Worm (Caenorhabditis elegans) whole organism, early embryonic: Measurements from ENCODE around the gene srlf-30.

Experiments used
- B0310.2 ChIP-seq: sonication (generic microtip); optimal IDR thresholded peaks from 2 replicates; lab custom pipeline; 2016; ENCODE audit warnings: mild to moderate bottlenecking, missing genetic modification characterization, missing compliant biosample characterization
- F13C5.2 ChIP-seq: sonication (generic microtip); optimal IDR thresholded peaks from 2 replicates; lab custom pipeline; 2017; ENCODE audit warnings: mild to moderate bottlenecking, missing genetic modification characterization, inconsistent platforms, missing compliant biosample characterization
- aly-1 ChIP-seq: sonication (generic microtip); optimal IDR thresholded peaks from 2 replicates; lab custom pipeline; 2016; ENCODE audit warnings: missing genetic modification characterization, missing compliant biosample characterization
- ama-1 ChIP-seq: fragments of 150-350 bp; optimal IDR thresholded peaks from 2 replicates; lab custom pipeline; 2014
- ceh-13 ChIP-seq: fragments of 200-800 bp; sonication (Bioruptor generic); optimal IDR thresholded peaks from 2 replicates; lab custom pipeline; 2018; ENCODE audit warnings: mild to moderate bottlenecking, missing genetic modification characterization, missing compliant biosample characterization
- ceh-36 ChIP-seq: sonication (generic microtip); optimal IDR thresholded peaks from 2 replicates; lab custom pipeline; 2016; ENCODE audit warnings: missing genetic modification characterization, inconsistent platforms, missing compliant biosample characterization
- ets-7 ChIP-seq: sonication (generic microtip); optimal IDR thresholded peaks from 2 replicates; lab custom pipeline; 2016; ENCODE audit warnings: missing genotype, missing genetic modification characterization, missing compliant biosample characterization
- flt-1 ChIP-seq: fragments of 200-800 bp; sonication (Bioruptor generic); IDR thresholded peaks from 2 replicates; pipeline ENCODE4 v1.3.6; 2022; ENCODE audit warnings: missing genetic modification characterization, missing compliant biosample characterization
- hmbx-1 ChIP-seq: sonication (generic microtip); optimal IDR thresholded peaks from 2 replicates; lab custom pipeline; 2016; ENCODE audit warnings: mild to moderate bottlenecking, missing genetic modification characterization, missing compliant biosample characterization
- hmg-4 ChIP-seq: fragments of 200-800 bp; sonication (Bioruptor generic); optimal IDR thresholded peaks from 2 replicates; lab custom pipeline; 2018; ENCODE audit warnings: mild to moderate bottlenecking, missing genetic modification characterization, missing compliant biosample characterization
- hnd-1 ChIP-seq: sonication (generic microtip); optimal IDR thresholded peaks from 2 replicates; lab custom pipeline; 2016; ENCODE audit warnings: missing genetic modification characterization, missing compliant biosample characterization
- pes-1 ChIP-seq: fragments of 200-800 bp; sonication (Bioruptor generic); IDR thresholded peaks from 2 replicates; pipeline ENCODE4 v1.3.6; 2022; ENCODE audit warnings: missing genetic modification reagents, missing genetic modification characterization, missing compliant biosample characterization
- scrt-1 ChIP-seq: fragments of 200-800 bp; sonication (Bioruptor generic); IDR thresholded peaks from 2 replicates; pipeline ENCODE4 v1.3.6; 2022; ENCODE audit warnings: missing genetic modification characterization, missing compliant biosample characterization
- sea-1 ChIP-seq: fragments of 200-800 bp; sonication (Bioruptor generic); conservative IDR thresholded peaks from 2 replicates; pipeline ENCODE4 v1.3.6; 2022; ENCODE audit warnings: missing genetic modification characterization, missing compliant biosample characterization
- tbx-11 ChIP-seq: fragments of 200-800 bp; sonication (Bioruptor generic); IDR thresholded peaks from 2 replicates; pipeline ENCODE4 v1.3.6; 2022; ENCODE audit warnings: missing genetic modification characterization, missing compliant biosample characterization
- tbx-37 ChIP-seq: fragments of 200-800 bp; sonication (Bioruptor generic); conservative IDR thresholded peaks from 2 replicates; pipeline ENCODE4 v1.3.6; 2022; ENCODE audit warnings: missing genetic modification reagents, missing genetic modification characterization, missing compliant biosample characterization
- tra-4 ChIP-seq: sonication (generic microtip); optimal IDR thresholded peaks from 2 replicates; lab custom pipeline; 2017; ENCODE audit warnings: missing genetic modification characterization, missing compliant biosample characterization

Gene srlf-30

DNA sequence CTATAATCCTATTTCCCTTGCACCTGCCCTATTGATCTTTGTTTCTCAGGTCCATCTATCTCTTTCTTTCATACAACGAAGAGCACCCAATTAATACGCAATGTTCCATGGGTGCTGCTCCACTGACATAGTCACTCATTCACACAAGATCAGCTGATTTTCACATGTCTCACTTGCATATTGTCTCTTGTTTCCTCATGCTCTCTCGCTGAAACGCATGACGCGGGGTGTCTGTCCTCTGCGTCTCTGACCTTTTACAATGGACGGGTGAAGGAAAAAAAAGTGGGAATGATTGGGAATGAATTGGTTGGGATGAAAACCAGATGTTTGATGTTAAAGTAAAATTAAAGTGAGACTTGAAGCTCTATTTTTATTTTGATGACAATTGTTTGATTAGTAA is 35.2 kb downstream of the srlf-30 start:
- TF ChIP-seq ets-7 (tag; lab: Kevin White, UChicago), result peak; percentile 11
- TF ChIP-seq tbx-37 (GFP tag; lab: Robert Waterston, UW), result no peak

- TF ChIP-seq tra-4 (tag; lab: Kevin White, UChicago) (no peak), hmg-4 (GFP tag; lab: Kevin White, UChicago) (peak; percentile 45), F13C5.2 (no peak)
These were observed 35.8 kb downstream of the srlf-30 start, which contains the start of gene lgg-2 for ce11 chrIV:10935853-10936491. lgg-2 (minus strand) TSS chrIV:10935903.

- TF ChIP-seq ama-1 (lab: Kevin White, UChicago) (no peak), pes-1 (GFP tag; lab: Robert Waterston, UW) (no peak), ceh-13 (GFP tag; lab: Kevin White, UChicago) (no peak), B0310.2 (tag; lab: Kevin White, UChicago) (no peak), ets-7 (tag; lab: Kevin White, UChicago) (no peak), hmg-4 (GFP tag; lab: Kevin White, UChicago) (no peak), aly-1 (tag; lab: Kevin White, UChicago) (no peak), ceh-36 (tag; lab: Kevin White, UChicago) (no peak), tra-4 (tag; lab: Kevin White, UChicago) (no peak), flt-1 (no peak), hnd-1 (tag; lab: Kevin White, UChicago) (no peak), tbx-11 (GFP tag; lab: Robert Waterston, UW) (no peak)
These were observed 36.8 kb downstream of the srlf-30 start, which contains the start of gene fic-1 for ce11 chrIV:10936906-10937540. fic-1 (plus strand) TSS chrIV:10937454.

DNA sequence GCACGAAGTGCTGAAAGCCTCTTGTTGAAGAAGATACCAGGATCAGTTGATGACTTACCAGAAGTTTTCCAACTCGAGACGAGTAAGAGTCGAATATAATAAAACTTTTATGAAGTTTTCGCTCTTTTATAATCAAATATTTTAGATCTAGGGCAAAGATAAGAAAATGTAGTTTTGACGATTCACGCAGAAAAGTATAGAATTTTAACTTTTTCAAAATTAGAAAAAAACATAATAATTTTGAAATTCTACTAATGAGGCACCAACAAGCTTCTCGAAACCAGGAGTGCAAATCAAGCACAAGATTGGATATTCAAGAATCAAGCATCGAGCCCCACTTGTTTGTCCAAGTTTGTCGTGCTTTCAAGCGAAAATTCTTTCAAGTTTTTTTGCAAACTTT is 48.6 kb downstream of the srlf-30 start, which contains the start of gene Y69E1A.1:
Y69E1A.1 (minus strand) TSS at position 101 of the 400 bp plus-strand sequence.
- TF ChIP-seq tbx-11 (GFP tag; lab: Robert Waterston, UW), result no peak
- no peak for TF ChIP-seq F13C5.2
- TF ChIP-seq hnd-1 (tag; lab: Kevin White, UChicago), result no peak
- no peak for TF ChIP-seq ceh-13 (GFP tag; lab: Kevin White, UChicago)
- no peak for TF ChIP-seq scrt-1 (GFP tag; lab: Robert Waterston, UW)

DNA sequence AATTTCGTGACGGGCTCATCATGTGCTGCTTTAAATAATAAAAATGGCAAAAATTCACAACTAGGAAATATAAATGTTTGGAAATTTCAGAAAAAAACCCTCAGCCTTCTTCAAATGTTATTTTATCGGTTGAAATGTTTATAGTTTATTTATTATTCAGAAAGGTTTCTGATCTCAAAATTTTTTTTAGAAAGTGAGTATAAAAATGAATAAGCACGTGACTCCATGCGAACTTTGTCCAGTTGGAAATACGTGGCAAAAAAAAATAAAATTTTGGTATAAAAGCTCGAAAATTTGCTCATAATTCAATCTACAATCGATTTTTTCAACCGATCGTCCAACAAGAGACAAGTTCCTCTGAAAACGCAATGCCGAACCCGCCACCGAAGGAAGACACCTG is 49.3 kb downstream of the srlf-30 start, which contains the start of gene nsph-3.1:
nsph-3.1 (plus strand) TSS at position 301 of the 400 bp plus-strand sequence.
- TF ChIP-seq sea-1 (no peak), aly-1 (tag; lab: Kevin White, UChicago) (no peak), ceh-36 (tag; lab: Kevin White, UChicago) (no peak), ama-1 (lab: Kevin White, UChicago) (no peak), tbx-11 (GFP tag; lab: Robert Waterston, UW) (no peak), B0310.2 (tag; lab: Kevin White, UChicago) (no peak), hnd-1 (tag; lab: Kevin White, UChicago) (no peak), hmg-4 (GFP tag; lab: Kevin White, UChicago) (no peak), flt-1 (no peak), pes-1 (GFP tag; lab: Robert Waterston, UW) (no peak), hmbx-1 (no peak), ets-7 (tag; lab: Kevin White, UChicago) (no peak), scrt-1 (GFP tag; lab: Robert Waterston, UW) (no peak), tbx-37 (GFP tag; lab: Robert Waterston, UW) (no peak)

- TF ChIP-seq ets-7 (tag; lab: Kevin White, UChicago), result no peak
- TF ChIP-seq hmg-4 (GFP tag; lab: Kevin White, UChicago), result no peak
- no peak for TF ChIP-seq aly-1 (tag; lab: Kevin White, UChicago)
- no peak for TF ChIP-seq ceh-13 (GFP tag; lab: Kevin White, UChicago)
- no peak for TF ChIP-seq flt-1
- no peak for TF ChIP-seq scrt-1 (GFP tag; lab: Robert Waterston, UW)
- TF ChIP-seq pes-1 (GFP tag; lab: Robert Waterston, UW), result no peak
- no peak for TF ChIP-seq sea-1
- no peak for TF ChIP-seq ama-1 (lab: Kevin White, UChicago)
- TF ChIP-seq B0310.2 (tag; lab: Kevin White, UChicago), result no peak
- TF ChIP-seq tbx-37 (GFP tag; lab: Robert Waterston, UW), result no peak
- TF ChIP-seq hmbx-1, result no peak
- TF ChIP-seq F13C5.2, result no peak
- no peak for TF ChIP-seq hnd-1 (tag; lab: Kevin White, UChicago)
These were observed 50.4 kb downstream of the srlf-30 start for ce11 chrIV:10950363-10951214.
